Fruit fly (Drosophila melanogaster): ENCODE results near the gene CG14073.

Gene CG14073

dm6 chr3L:18795056-18795841 is 25.2 kb downstream of the CG14073 start (continued):
- TF ChIP-seq Doc3 (GFP tag; IDR thresholded peaks at IDR 0.05; ENCODE audit: partially characterized antibody) = no peak
- peak; percentile 11 for TF ChIP-seq tio (GFP tag; optimal IDR thresholded peaks at IDR 0.05)
- TF ChIP-seq CG7839 (tag; optimal IDR thresholded peaks at IDR 0.05) = peak; percentile 50
- peak; percentile 33; the same call in 1 of the 2 replicates for TF ChIP-seq CG14441 (GFP tag; IDR thresholded peaks at IDR 0.05)
- peak; percentile 72 for TF ChIP-seq crol (GFP tag; IDR thresholded peaks at IDR 0.05)
- TF ChIP-seq CG14014 (GFP tag; IDR thresholded peaks at IDR 0.05) = 0 out of 2 replicates have a peak, but pooled peaks have one; percentile 14
- TF ChIP-seq Ptx1 (GFP tag; IDR thresholded peaks at IDR 0.05) = peak; percentile 29; the same call in 1 of the 2 replicates
- no peak for TF ChIP-seq hkb (optimal IDR thresholded peaks at IDR 0.05)
- peak; percentile 10; the same call in 1 of the 2 replicates for TF ChIP-seq hkb (GFP tag; IDR thresholded peaks at IDR 0.05)
- peak; percentile 15 for TF ChIP-seq CG4424 (GFP tag; optimal IDR thresholded peaks at IDR 0.05)
- TF ChIP-seq gsb-n (tag; optimal IDR thresholded peaks at IDR 0.05) = no peak
- peak; percentile 30 for TF ChIP-seq org-1 (GFP tag; optimal IDR thresholded peaks at IDR 0.05)
- peak; percentile 29 for TF ChIP-seq CG8388 (GFP tag; optimal IDR thresholded peaks at IDR 0.05)
- TF ChIP-seq Nf-YB (GFP tag; optimal IDR thresholded peaks at IDR 0.05) = peak; percentile 7
- no peak for TF ChIP-seq CG2199 (GFP tag; IDR thresholded peaks at IDR 0.05)
- TF ChIP-seq CG10979 (tag; optimal IDR thresholded peaks at IDR 0.05) = peak; percentile 53
- TF ChIP-seq CG1529 (GFP tag; optimal IDR thresholded peaks at IDR 0.05) = peak; percentile 15
- TF ChIP-seq CG13624 (GFP tag; optimal IDR thresholded peaks at IDR 0.05) = no peak
- TF ChIP-seq gem (tag; optimal IDR thresholded peaks at IDR 0.05) = peak; percentile 59
- no peak for TF ChIP-seq MESR4 (GFP tag; optimal IDR thresholded peaks at IDR 0.05)
- peak; percentile 45 for TF ChIP-seq fd96Cb (tag; optimal IDR thresholded peaks at IDR 0.05)
- no peak for TF ChIP-seq Lhr (GFP tag; optimal IDR thresholded peaks at IDR 0.05)
- peak; percentile 46 for TF ChIP-seq CoRest (tag; optimal IDR thresholded peaks at IDR 0.05)
- no peak for TF ChIP-seq BEAF-32 (GFP tag; optimal IDR thresholded peaks at IDR 0.05)
- peak; percentile 79 for TF ChIP-seq CG11504 (tag; optimal IDR thresholded peaks at IDR 0.05)
- peak; percentile 74 for TF ChIP-seq CG17361 (GFP tag; IDR thresholded peaks at IDR 0.05)
- TF ChIP-seq Abd-B (GFP tag; optimal IDR thresholded peaks at IDR 0.05) = peak; percentile 8

dm6 chr3L:18792834-18793233 is 27.6 kb downstream of the CG14073 start:
- TF ChIP-seq CG17361 (GFP tag; IDR thresholded peaks at IDR 0.05) (no peak), CG10959 (GFP tag; IDR thresholded peaks at IDR 0.05) (no peak), bcd (GFP tag; optimal IDR thresholded peaks at IDR 0.05) (no peak), Adf1 (GFP tag; IDR thresholded peaks at IDR 0.05) (no peak), ab (GFP tag; optimal IDR thresholded peaks at IDR 0.05) (no peak), CG10321 (GFP tag; IDR thresholded peaks at IDR 0.05) (0 out of 2 replicates have a peak, but pooled peaks have one; percentile 28), dysf (GFP tag; IDR thresholded peaks at IDR 0.05) (no peak), CG12744 (GFP tag; optimal IDR thresholded peaks at IDR 0.05) (no peak), danr (GFP tag; IDR thresholded peaks at IDR 0.05) (no peak), CG12219 (GFP tag; optimal IDR thresholded peaks at IDR 0.05) (no peak), CG11560 (tag; IDR thresholded peaks at IDR 0.05) (no peak), Trl (optimal IDR thresholded peaks at IDR 0.05) (peak; percentile 49 to 65), Trl (GFP tag; optimal IDR thresholded peaks at IDR 0.05) (no peak), Poxn (GFP tag; IDR thresholded peaks at IDR 0.05) (no peak), CG6765 (GFP tag; optimal IDR thresholded peaks at IDR 0.05) (no peak), CG18619 (GFP tag; optimal IDR thresholded peaks at IDR 0.05) (no peak), CG8765 (GFP tag; IDR thresholded peaks at IDR 0.05) (no peak), CG18262 (tag; optimal IDR thresholded peaks at IDR 0.05) (no peak), schlank (tag; optimal IDR thresholded peaks at IDR 0.05) (no peak), Drgx (GFP tag; IDR thresholded peaks at IDR 0.05) (peak; percentile 27; the same call in 1 of the 2 replicates), nom (GFP tag; optimal IDR thresholded peaks at IDR 0.05) (peak; percentile 15), CG32532 (GFP tag; IDR thresholded peaks at IDR 0.05) (0 out of 2 replicates have a peak, but pooled peaks have one; percentile 23), yki (optimal IDR thresholded peaks at IDR 0.05) (peak; percentile 41), CG15073 (GFP tag; optimal IDR thresholded peaks at IDR 0.05) (no peak), crc (GFP tag; optimal IDR thresholded peaks at IDR 0.05) (no peak)

Measured in whole organism, embryonic.